Worm (Caenorhabditis elegans): ENCODE results near the gene R09H3.2.
"Not testable (repeated sequence)": the region's sequence is repeated elsewhere in the genome, so short reads cannot be mapped to it uniquely, and the experiment has no call there.

DNA sequence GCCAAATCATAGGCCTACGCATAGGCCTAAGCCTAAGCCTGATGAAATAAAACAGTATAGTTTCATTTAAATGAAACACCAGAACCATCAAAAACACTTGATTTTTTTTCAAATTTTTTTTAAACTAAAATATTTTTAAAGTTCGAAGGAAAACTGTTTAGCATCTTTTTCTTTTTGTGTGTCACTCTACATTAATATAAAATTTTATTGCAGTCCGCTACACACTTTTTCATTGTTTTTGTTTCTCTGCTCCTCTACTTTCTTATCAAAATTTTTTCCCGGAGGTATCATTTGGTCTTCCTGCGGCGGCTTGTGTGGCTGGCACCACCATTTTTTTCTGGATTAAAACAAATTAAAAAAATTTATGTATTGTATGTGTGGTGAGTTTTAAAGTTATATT is 22.3 kb upstream of the R09H3.2 start, which contains the start of gene C36C9.11:
- not testable (repeated sequence) for TF ChIP-seq Y53F4B.3 (GFP tag; IDR thresholded peaks at IDR 0.05); T07F8.4 (tag; optimal IDR thresholded peaks at IDR 0.05); mxl-1 (tag; optimal IDR thresholded peaks at IDR 0.05); F49E8.2 (tag; optimal IDR thresholded peaks at IDR 0.05; ENCODE audit: insufficient read depth); nhr-90 (tag; optimal IDR thresholded peaks at IDR 0.05); dpl-1 (GFP tag; optimal IDR thresholded peaks at IDR 0.05); ceh-58 (GFP tag; IDR thresholded peaks at IDR 0.05); B0019.2 (GFP tag; conservative IDR thresholded peaks at IDR 0.05)
